Worm (Caenorhabditis elegans) whole organism, L4 larva: ENCODE results near the gene nhr-290.

Source experiments
- F49E8.2 ChIP-seq: sonication (generic microtip); optimal IDR thresholded peaks from 2 replicates; lab custom pipeline; 2016; ENCODE audit warnings: missing compliant biosample characterization, mild to moderate bottlenecking, missing genetic modification characterization, borderline replicate concordance
- R02D3.7 ChIP-seq: fragments of 150-350 bp; sonication (generic microtip); optimal IDR thresholded peaks from 3 replicates; lab custom pipeline; 2014; ENCODE audit warnings: missing biosample characterization, missing genetic modification characterization
- T26A8.4 ChIP-seq: fragments of 200-800 bp; sonication (Bioruptor generic); IDR thresholded peaks from 2 replicates; pipeline ENCODE4 v1.3.6; 2022; ENCODE audit warnings: missing genetic modification characterization, missing compliant biosample characterization
- Y105C5A.15 ChIP-seq: fragments of 200-800 bp; sonication (Bioruptor generic); IDR thresholded peaks from 2 replicates; pipeline ENCODE4 v1.3.6; 2022; ENCODE audit warnings: missing genetic modification characterization, missing compliant biosample characterization
- Y48G9A.11 ChIP-seq: fragments of 200-800 bp; sonication (Bioruptor generic); IDR thresholded peaks from 2 replicates; pipeline ENCODE4 v1.3.6; 2022; ENCODE audit warnings: missing genetic modification reagents, missing genetic modification characterization, missing compliant biosample characterization
- Y5F2A.4 ChIP-seq: fragments of 200-800 bp; sonication (Bioruptor generic); optimal IDR thresholded peaks from 2 replicates; lab custom pipeline; 2018; ENCODE audit warnings: mild to moderate bottlenecking, missing genetic modification characterization, missing compliant biosample characterization
- Y75B8A.6 ChIP-seq: fragments of 200-800 bp; sonication (Bioruptor generic); IDR thresholded peaks from 2 replicates; pipeline ENCODE4 v1.3.6; 2022; ENCODE audit warnings: missing genetic modification reagents, missing genetic modification characterization, missing compliant biosample characterization
- ZK337.2 ChIP-seq: fragments of 200-800 bp; sonication (Bioruptor generic); IDR thresholded peaks from 2 replicates; pipeline ENCODE4 v1.3.6; 2022; ENCODE audit warnings: missing genetic modification reagents, missing genetic modification characterization, missing compliant biosample characterization
- ZK546.5 ChIP-seq, 2 experiments: sonication (generic microtip); optimal IDR thresholded peaks; 2 replicates each; lab custom pipeline; 2017; ENCODE audit warnings: missing biosample characterization in 2 of 2, missing genetic modification characterization in 2 of 2
- aha-1 ChIP-seq: fragments of 150-350 bp; peaks from one replicate; lab custom pipeline; 2014; ENCODE audit warnings: missing biosample characterization, missing genetic modification characterization
- ama-1 ChIP-seq: fragments of 150-350 bp; optimal IDR thresholded peaks from 2 replicates; lab custom pipeline; 2014; ENCODE audit warnings: inconsistent platforms, mixed read lengths
- attf-4 ChIP-seq: sonication (generic microtip); optimal IDR thresholded peaks from 3 replicates; lab custom pipeline; 2017; ENCODE audit warnings: missing biosample characterization, missing genetic modification characterization
- ceh-20 ChIP-seq: fragments of 200-800 bp; sonication (Bioruptor generic); IDR thresholded peaks from 2 replicates; pipeline ENCODE4 v1.3.6; 2022; ENCODE audit warnings: missing genetic modification reagents, missing genetic modification characterization, missing compliant biosample characterization
- ceh-62 ChIP-seq: sonication (generic microtip); optimal IDR thresholded peaks from 2 replicates; lab custom pipeline; 2017; ENCODE audit warnings: missing biosample characterization, missing genetic modification characterization
- cey-2 ChIP-seq: sonication (generic microtip); optimal IDR thresholded peaks from 3 replicates; lab custom pipeline; 2017; ENCODE audit warnings: missing genetic modification characterization, mild to moderate bottlenecking, missing compliant biosample characterization, antibody characterized with exemption, borderline replicate concordance; ENCODE audit not compliant: insufficient read depth
- daf-16 ChIP-seq, 3 experiments: sonication (generic microtip); optimal IDR thresholded peaks; 2 replicates each; lab custom pipeline; 2016 to 2017; ENCODE audit warnings: missing genetic modification characterization in 3 of 3, missing genetic modification reagents in 3 of 3, mild to moderate bottlenecking in 2 of 3, missing compliant biosample characterization in 2 of 3, missing biosample characterization in 1 of 3, moderate library complexity in 1 of 3
- daf-19 ChIP-seq: fragments of 200-800 bp; sonication (Bioruptor generic); conservative IDR thresholded peaks from 2 replicates; pipeline ENCODE4 v1.3.6; 2022; ENCODE audit warnings: missing genetic modification characterization, missing compliant biosample characterization
- dmd-6 ChIP-seq: fragments of 200-800 bp; sonication (Bioruptor generic); IDR thresholded peaks from 2 replicates; pipeline ENCODE4 v1.3.6; 2022; ENCODE audit warnings: missing genetic modification reagents, missing genetic modification characterization, missing compliant biosample characterization
- dmd-9 ChIP-seq: fragments of 200-800 bp; sonication (Bioruptor generic); IDR thresholded peaks from 2 replicates; pipeline ENCODE4 v1.3.6; 2022; ENCODE audit warnings: missing genetic modification reagents, missing genetic modification characterization, missing compliant biosample characterization
- duxl-1 ChIP-seq: sonication (generic microtip); optimal IDR thresholded peaks from 2 replicates; lab custom pipeline; 2016; ENCODE audit warnings: mild to moderate bottlenecking, missing genetic modification characterization, moderate library complexity, missing compliant biosample characterization; ENCODE audit not compliant: poor library complexity
- dve-1 ChIP-seq: sonication (generic microtip); optimal IDR thresholded peaks from 2 replicates; lab custom pipeline; 2017; ENCODE audit warnings: antibody characterized with exemption, mild to moderate bottlenecking, missing genetic modification characterization, missing compliant biosample characterization; ENCODE audit not compliant: insufficient read depth
- gei-8 ChIP-seq: fragments of 200-800 bp; sonication (Bioruptor generic); optimal IDR thresholded peaks from 2 replicates; lab custom pipeline; 2018; ENCODE audit warnings: mild to moderate bottlenecking, missing genetic modification characterization, missing compliant biosample characterization
- hlh-30 ChIP-seq: sonication (generic microtip); optimal IDR thresholded peaks from 2 replicates; lab custom pipeline; 2017; ENCODE audit warnings: antibody characterized with exemption, mild to moderate bottlenecking, missing genetic modification characterization, missing compliant biosample characterization; ENCODE audit not compliant: insufficient read depth
- jun-1 ChIP-seq: fragments of 150-350 bp; optimal IDR thresholded peaks from 2 replicates; lab custom pipeline; 2014; ENCODE audit warnings: missing biosample characterization, missing genetic modification reagents, missing genetic modification characterization
- lin-15B ChIP-seq: fragments of 150-350 bp; sonication (generic microtip); optimal IDR thresholded peaks from 3 replicates; lab custom pipeline; 2014; ENCODE audit warnings: missing biosample characterization, missing genetic modification characterization
- lin-29 ChIP-seq: fragments of 200-800 bp; sonication (Bioruptor generic); IDR thresholded peaks from 2 replicates; pipeline ENCODE4 v1.3.6; 2022; ENCODE audit warnings: missing genetic modification reagents, missing genetic modification characterization, missing compliant biosample characterization
- lin-38 ChIP-seq: fragments of 200-800 bp; sonication (Bioruptor generic); IDR thresholded peaks from 2 replicates; pipeline ENCODE4 v1.3.6; 2022; ENCODE audit warnings: missing genetic modification reagents, missing genetic modification characterization, missing compliant biosample characterization
- lir-3 ChIP-seq: sonication (generic microtip); optimal IDR thresholded peaks from 2 replicates; lab custom pipeline; 2016; ENCODE audit warnings: mild to moderate bottlenecking, missing genetic modification characterization, missing compliant biosample characterization
- lsy-2 ChIP-seq, 2 experiments: fragments of 150-350 bp in 1 of 2; sonication (generic microtip) in 1 of 2; optimal IDR thresholded peaks; 2 replicates each; lab custom pipeline; 2014 to 2017; ENCODE audit warnings: missing biosample characterization in 2 of 2, missing genetic modification characterization in 2 of 2
- madf-5 ChIP-seq, 2 experiments: fragments of 200-800 bp; sonication (Bioruptor generic); IDR thresholded peaks; 2 replicates each; pipeline ENCODE4 v1.3.6; 2022; ENCODE audit warnings: missing compliant biosample characterization in 2 of 2, missing genetic modification characterization in 2 of 2
- mep-1 ChIP-seq: fragments of 150-350 bp; sonication (generic microtip); optimal IDR thresholded peaks from 3 replicates; lab custom pipeline; 2014; ENCODE audit warnings: missing biosample characterization, missing genetic modification characterization
- nhr-237 ChIP-seq: sonication (generic microtip); optimal IDR thresholded peaks from 2 replicates; lab custom pipeline; 2017; ENCODE audit warnings: missing biosample characterization, missing genetic modification characterization
- nhr-42 ChIP-seq: fragments of 200-800 bp; sonication (Bioruptor generic); IDR thresholded peaks from 2 replicates; pipeline ENCODE4 v1.3.6; 2022; ENCODE audit warnings: missing genetic modification characterization, missing compliant biosample characterization
- nhr-48 ChIP-seq: sonication (generic microtip); optimal IDR thresholded peaks from 2 replicates; lab custom pipeline; 2016; ENCODE audit warnings: mild to moderate bottlenecking, missing genetic modification characterization, missing compliant biosample characterization
- nhr-77 ChIP-seq: fragments of 150-350 bp; optimal IDR thresholded peaks from 2 replicates; lab custom pipeline; 2014; ENCODE audit warnings: missing biosample characterization, missing genetic modification characterization
- php-3 ChIP-seq: fragments of 200-800 bp; sonication (Bioruptor generic); IDR thresholded peaks from 2 replicates; pipeline ENCODE4 v1.3.6; 2022; ENCODE audit warnings: missing genetic modification reagents, missing genetic modification characterization, missing compliant biosample characterization
- pqm-1 ChIP-seq: sonication (generic microtip); optimal IDR thresholded peaks from 2 replicates; lab custom pipeline; 2017; ENCODE audit warnings: missing biosample characterization, missing genetic modification characterization
- set-16 ChIP-seq: fragments of 200-800 bp; sonication (Bioruptor generic); IDR thresholded peaks from 2 replicates; pipeline ENCODE4 v1.3.6; 2022; ENCODE audit warnings: missing genetic modification reagents, missing genetic modification characterization, missing compliant biosample characterization
- snpc-1.2 ChIP-seq: fragments of 200-800 bp; sonication (Bioruptor generic); IDR thresholded peaks from 2 replicates; pipeline ENCODE4 v1.3.6; 2022; ENCODE audit warnings: missing genetic modification reagents, missing genetic modification characterization, missing compliant biosample characterization
- snpc-4 ChIP-seq: fragments of 150-350 bp; optimal IDR thresholded peaks from 2 replicates; lab custom pipeline; 2014; ENCODE audit warnings: missing biosample characterization, missing genetic modification characterization
- unc-62 ChIP-seq, 3 experiments: fragments of 150-350 bp in 1 of 3; sonication (generic microtip); optimal IDR thresholded peaks in 2 of 3; peaks in 1 of 3; 1 replicate in 1 of 3; 2 replicates in 2 of 3; lab custom pipeline; 2014 to 2017; ENCODE audit warnings: missing biosample characterization in 3 of 3, missing genetic modification characterization in 3 of 3, missing genetic modification reagents in 3 of 3, missing genotype in 1 of 3
- zfp-2 ChIP-seq: sonication (generic microtip); optimal IDR thresholded peaks from 2 replicates; lab custom pipeline; 2016; ENCODE audit warnings: mild to moderate bottlenecking, missing genetic modification characterization, missing compliant biosample characterization
- zip-2 ChIP-seq: fragments of 150-350 bp; optimal IDR thresholded peaks from 2 replicates; lab custom pipeline; 2014; ENCODE audit warnings: missing biosample characterization, missing genetic modification characterization

Gene nhr-290

ce11 chrV:2575716-2576115 is 1.7 kb downstream of the nhr-290 start:
- no peak for TF ChIP-seq nhr-48 (tag; lab: Kevin White, UChicago)
- 0 out of 2 replicates have a peak, but pooled peaks have one; percentile 40 for TF ChIP-seq Y105C5A.15 (GFP tag; lab: Robert Waterston, UW)
- TF ChIP-seq ZK546.5 (tag; optimal IDR thresholded peaks at IDR 0.05; lab: Kevin White, UChicago), result no peak
- TF ChIP-seq set-16 (GFP tag; lab: Robert Waterston, UW), result peak; percentile 73
- TF ChIP-seq madf-5 (GFP tag; IDR thresholded peaks at IDR 0.05; lab: Robert Waterston, UW), result 0 out of 4 replicates have a peak, but pooled peaks of 1 of the 2 experiments have one; percentile 5
- TF ChIP-seq, all 104 proteins: peak for 3

ce11 chrV:2577603-2578002 is 3.6 kb downstream of the nhr-290 start, which contains the start of gene srt-4:
TSS of gene srt-4 (plus strand) at chrV:2577903.
- TF ChIP-seq mep-1 (tag; lab: Kevin White, UChicago) (no peak), zfp-2 (tag; lab: Kevin White, UChicago) (no peak), unc-62 (GFP tag; optimal IDR thresholded peaks at IDR 0.05 in 1 of 2; lab: Kevin White, UChicago) (no peak), unc-62 (tag; optimal IDR thresholded peaks at IDR 0.05; lab: Kevin White, UChicago) (no peak), php-3 (no peak), T26A8.4 (GFP tag; lab: Robert Waterston, UW) (no peak), cey-2 (no peak), hlh-30 (tag; lab: Kevin White, UChicago) (no peak), ceh-62 (tag; lab: Kevin White, UChicago) (no peak), nhr-77 (tag; lab: Kevin White, UChicago) (no peak), Y75B8A.6 (GFP tag; lab: Robert Waterston, UW) (no peak), dmd-9 (GFP tag; lab: Robert Waterston, UW) (no peak)

ce11 chrV:2580598-2580997 is 6.6 kb downstream of the nhr-290 start, which contains the start of gene C29G2.3:
TSS of gene C29G2.3 (plus strand) at chrV:2580898.
- no peak for TF ChIP-seq duxl-1 (tag; lab: Kevin White, UChicago)
- no peak for TF ChIP-seq lir-3
- TF ChIP-seq gei-8 (GFP tag; lab: Kevin White, UChicago), result no peak
- TF ChIP-seq nhr-42 (GFP tag; lab: Robert Waterston, UW), result no peak
- TF ChIP-seq nhr-237 (tag; lab: Kevin White, UChicago), result no peak
- TF ChIP-seq, all 104 proteins: peak for 0

- TF ChIP-seq Y48G9A.11 (no peak), lin-29 (no peak), F49E8.2 (tag; lab: Kevin White, UChicago) (no peak), daf-19 (GFP tag; lab: Robert Waterston, UW) (no peak), pqm-1 (tag; lab: Kevin White, UChicago) (peak; percentile 3), nhr-77 (tag; lab: Kevin White, UChicago) (no peak), snpc-1.2 (no peak), R02D3.7 (tag; lab: Kevin White, UChicago) (no peak), php-3 (no peak), hlh-30 (tag; lab: Kevin White, UChicago) (no peak), ama-1 (lab: Kevin White, UChicago) (no peak), dve-1 (tag; lab: Kevin White, UChicago) (peak; percentile 33), snpc-4 (tag; lab: Kevin White, UChicago) (no peak), aha-1 (no peak), set-16 (GFP tag; lab: Robert Waterston, UW) (no peak), ZK546.5 (tag; optimal IDR thresholded peaks at IDR 0.05; lab: Kevin White, UChicago) (no peak), ZK337.2 (no peak), zfp-2 (tag; lab: Kevin White, UChicago) (no peak), jun-1 (no peak), lin-38 (GFP tag; lab: Robert Waterston, UW) (no peak), unc-62 (GFP tag; optimal IDR thresholded peaks at IDR 0.05 in 1 of 2; lab: Kevin White, UChicago) (no peak), unc-62 (tag; optimal IDR thresholded peaks at IDR 0.05; lab: Kevin White, UChicago) (no peak), zip-2 (tag; lab: Kevin White, UChicago) (no peak), lsy-2 (tag; optimal IDR thresholded peaks at IDR 0.05; lab: Kevin White, UChicago) (no peak), Y5F2A.4 (no peak), ceh-20 (GFP tag; lab: Robert Waterston, UW) (no peak), dmd-6 (GFP tag; lab: Robert Waterston, UW) (peak; percentile 43), lin-15B (tag; lab: Kevin White, UChicago) (no peak), attf-4 (tag; lab: Kevin White, UChicago) (no peak), lir-3 (no peak), daf-16 (GFP tag; optimal IDR thresholded peaks at IDR 0.05; lab: Kevin White, UChicago) (no peak), daf-16 (tag; optimal IDR thresholded peaks at IDR 0.05; lab: Kevin White, UChicago) (peak; percentile 42)
Observed at ce11 chrV:2585727-2586126, 11.7 kb downstream of the nhr-290 start, which contains the start of gene C29G2.6. TSS of gene C29G2.6 (minus strand) at chrV:2585908.
